Fruit fly (Drosophila melanogaster) whole organism, wandering third instar larva: ENCODE measurements around the gene CG13766.

Experiments
- Abd-B ChIP-seq: fragments of >200 bp; optimal IDR thresholded peaks from 2 replicates; lab custom pipeline; 2017; ENCODE audit warnings: missing biosample characterization, missing genetic modification characterization
- CG32264 ChIP-seq: fragments of 200-800 bp; sonication (Bioruptor generic); optimal IDR thresholded peaks from 2 replicates; lab custom pipeline; 2016; ENCODE audit warnings: missing biosample characterization, missing genetic modification characterization
- CG9705 ChIP-seq: fragments of 200-800 bp; sonication (Bioruptor generic); optimal IDR thresholded peaks from 2 replicates; lab custom pipeline; 2018; ENCODE audit warnings: missing biosample characterization, mild to moderate bottlenecking, missing genetic modification characterization
- CrebA ChIP-seq: fragments of 200-800 bp; sonication (Bioruptor generic); optimal IDR thresholded peaks from 2 replicates; lab custom pipeline; 2016; ENCODE audit warnings: missing biosample characterization, mild to moderate bottlenecking, missing genetic modification characterization, borderline replicate concordance
- Dfd ChIP-seq: fragments of >200 bp; optimal IDR thresholded peaks from 2 replicates; lab custom pipeline; 2017; ENCODE audit warnings: missing biosample characterization, missing genetic modification characterization
- Dif ChIP-seq: fragments of 200-275, 200-300 bp; sonication (Bioruptor generic); optimal IDR thresholded peaks from 2 replicates; lab custom pipeline; 2018; ENCODE audit warnings: missing biosample characterization, missing genetic modification characterization; ENCODE audit not compliant: partially characterized antibody
- GATAd ChIP-seq: sonication (Bioruptor generic); optimal IDR thresholded peaks from 2 replicates; lab custom pipeline; 2016; ENCODE audit warnings: missing biosample characterization, missing genetic modification characterization
- HLH106 ChIP-seq: fragments of 200-800 bp; optimal IDR thresholded peaks from 3 replicates; lab custom pipeline; 2019; ENCODE audit warnings: missing biosample characterization, mild to moderate bottlenecking, missing genetic modification characterization, moderate library complexity
- Hnf4 ChIP-seq: fragments of 200-800 bp; sonication (Bioruptor generic); optimal IDR thresholded peaks from 2 replicates; lab custom pipeline; 2016; ENCODE audit warnings: missing biosample characterization, mild to moderate bottlenecking, missing genetic modification characterization
- Hr78 ChIP-seq: fragments of >200 bp; optimal IDR thresholded peaks from 2 replicates; lab custom pipeline; 2017; ENCODE audit warnings: missing biosample characterization, missing genetic modification characterization
- Hr83 ChIP-seq: fragments of 200-300 bp; sonication (Bioruptor generic); optimal IDR thresholded peaks from 2 replicates; lab custom pipeline; 2016; ENCODE audit warnings: missing biosample characterization, mild to moderate bottlenecking, missing genetic modification characterization, moderate library complexity; ENCODE audit not compliant: poor library complexity, severe bottlenecking
- Jra ChIP-seq: sonication (Bioruptor generic); optimal IDR thresholded peaks from 2 replicates; lab custom pipeline; 2016; ENCODE audit warnings: missing biosample characterization, missing genetic modification characterization
- Mio ChIP-seq: sonication (Bioruptor generic); optimal IDR thresholded peaks from 2 replicates; lab custom pipeline; 2016; ENCODE audit warnings: missing biosample characterization, missing genetic modification characterization
- Myc ChIP-seq: fragments of >200 bp; optimal IDR thresholded peaks from 2 replicates; lab custom pipeline; 2017
- N ChIP-seq: fragments of >200 bp; optimal IDR thresholded peaks from 2 replicates; lab custom pipeline; 2018; ENCODE audit warnings: missing biosample characterization, missing external identifiers, missing genetic modification characterization
- OdsH ChIP-seq: fragments of 200-800 bp; sonication (Bioruptor generic); optimal IDR thresholded peaks from 2 replicates; lab custom pipeline; 2016; ENCODE audit warnings: missing biosample characterization, mild to moderate bottlenecking, missing genetic modification characterization
- Rel ChIP-seq, 2 experiments: fragments of 200-800 bp; sonication (Bioruptor generic) in 1 of 2; optimal IDR thresholded peaks; 2 replicates in 1 of 2; 3 replicates in 1 of 2; lab custom pipeline; 2016 to 2019; ENCODE audit warnings: mild to moderate bottlenecking in 2 of 2, missing biosample characterization in 2 of 2, missing genetic modification characterization in 2 of 2, moderate library complexity in 1 of 2
- Sp1 ChIP-seq: fragments of 200-800 bp; sonication (Bioruptor generic); optimal IDR thresholded peaks from 3 replicates; lab custom pipeline; 2019; ENCODE audit warnings: missing biosample characterization, mild to moderate bottlenecking, missing genetic modification characterization, moderate library complexity
- Vsx2 ChIP-seq: fragments of 200-300, 225-300 bp; sonication (Bioruptor generic); optimal IDR thresholded peaks from 2 replicates; lab custom pipeline; 2018; ENCODE audit warnings: missing biosample characterization, missing genetic modification characterization; ENCODE audit not compliant: partially characterized antibody
- br ChIP-seq: fragments of 200-800 bp; sonication (Bioruptor generic); optimal IDR thresholded peaks from 2 replicates; lab custom pipeline; 2016; ENCODE audit warnings: missing biosample characterization, missing genetic modification characterization
- brk ChIP-seq: fragments of 200-800 bp; sonication (Bioruptor generic); optimal IDR thresholded peaks from 2 replicates; lab custom pipeline; 2016; ENCODE audit warnings: missing biosample characterization, mild to moderate bottlenecking, missing genetic modification characterization
- dl ChIP-seq, 2 experiments: fragments of 175-275, 200-275 bp in 1 of 2; fragments of 200-275 bp in 1 of 2; sonication (Bioruptor generic); optimal IDR thresholded peaks; lab custom pipeline; 2018; ENCODE audit warnings: mild to moderate bottlenecking in 2 of 2, missing biosample characterization in 2 of 2, missing genetic modification characterization in 2 of 2, moderate library complexity in 2 of 2; ENCODE audit not compliant: partially characterized antibody in 2 of 2, insufficient read depth in 1 of 2
- dmrt93B ChIP-seq: fragments of 200-800 bp; sonication (Bioruptor generic); optimal IDR thresholded peaks from 2 replicates; lab custom pipeline; 2018; ENCODE audit warnings: missing biosample characterization, mild to moderate bottlenecking, missing genetic modification characterization
- dsf ChIP-seq: sonication (Bioruptor generic); optimal IDR thresholded peaks from 2 replicates; lab custom pipeline; 2016; ENCODE audit warnings: missing biosample characterization, missing genetic modification characterization, borderline replicate concordance
- ey ChIP-seq: fragments of 200-800 bp; sonication (Bioruptor generic); optimal IDR thresholded peaks from 2 replicates; lab custom pipeline; 2016; ENCODE audit warnings: missing biosample characterization, missing genetic modification characterization
- foxo ChIP-seq, 2 experiments: fragments of 200-800 bp; sonication (Bioruptor generic); optimal IDR thresholded peaks; 2 replicates in 1 of 2; 3 replicates in 1 of 2; lab custom pipeline; 2016 to 2017; ENCODE audit warnings: missing biosample characterization in 2 of 2, missing genetic modification characterization in 2 of 2
- fru ChIP-seq: fragments of 200-800 bp; sonication (Bioruptor generic); optimal IDR thresholded peaks from 3 replicates; lab custom pipeline; 2016; ENCODE audit warnings: missing biosample characterization, mild to moderate bottlenecking, missing genetic modification characterization
- h ChIP-seq: fragments of 200-800 bp; sonication (Bioruptor generic); optimal IDR thresholded peaks from 3 replicates; lab custom pipeline; 2016; ENCODE audit warnings: missing biosample characterization, mild to moderate bottlenecking, missing genetic modification characterization
- jim ChIP-seq: fragments of 175-275, 200-325 bp; sonication (Bioruptor generic); optimal IDR thresholded peaks from 2 replicates; lab custom pipeline; 2016; ENCODE audit warnings: missing biosample characterization, mild to moderate bottlenecking, missing genetic modification characterization
- lola ChIP-seq: fragments of >200 bp; optimal IDR thresholded peaks from 2 replicates; lab custom pipeline; 2017; ENCODE audit warnings: missing biosample characterization, missing genetic modification characterization
- pan ChIP-seq: fragments of >200 bp; optimal IDR thresholded peaks from 2 replicates; lab custom pipeline; 2017
- psq ChIP-seq: fragments of 200-800 bp; sonication (Bioruptor generic); optimal IDR thresholded peaks from 3 replicates; lab custom pipeline; 2017; ENCODE audit warnings: missing biosample characterization, mild to moderate bottlenecking, missing genetic modification characterization, moderate library complexity
- rgr ChIP-seq: fragments of 200-800 bp; sonication (Bioruptor generic); optimal IDR thresholded peaks from 3 replicates; lab custom pipeline; 2016; ENCODE audit warnings: missing biosample characterization, mild to moderate bottlenecking, missing genetic modification characterization
- sage ChIP-seq: fragments of 200-800 bp; sonication (Bioruptor generic); optimal IDR thresholded peaks from 2 replicates; lab custom pipeline; 2016; ENCODE audit warnings: missing biosample characterization, mild to moderate bottlenecking, missing genetic modification characterization
- sv ChIP-seq: fragments of 200-800 bp; sonication (Bioruptor generic); optimal IDR thresholded peaks from 3 replicates; lab custom pipeline; 2016; ENCODE audit warnings: missing biosample characterization, missing genetic modification characterization
- tai ChIP-seq: sonication (Bioruptor generic); optimal IDR thresholded peaks from 2 replicates; lab custom pipeline; 2016; ENCODE audit warnings: missing biosample characterization, missing genetic modification characterization
- usp ChIP-seq: fragments of >200 bp; optimal IDR thresholded peaks from 2 replicates; lab custom pipeline; 2017; ENCODE audit warnings: missing biosample characterization, missing genetic modification characterization
- woc ChIP-seq: sonication (Bioruptor generic); optimal IDR thresholded peaks from 2 replicates; lab custom pipeline; 2016; ENCODE audit warnings: missing biosample characterization, mild to moderate bottlenecking, missing genetic modification characterization

Gene CG13766

dm6 chr2L:6579045-6579444 is 13.1 kb upstream of the CG13766 start:
- TF ChIP-seq N (GFP tag; lab: Kevin White, UChicago) (no peak), Mio (no peak), woc (GFP tag; lab: Kevin White, UChicago) (no peak), ey (no peak), usp (GFP tag; lab: Kevin White, UChicago) (no peak), Hnf4 (GFP tag; lab: Kevin White, UChicago) (no peak), dl (GFP tag; optimal IDR thresholded peaks at IDR 0.05; lab: Kevin White, UChicago; ENCODE audit: insufficient read depth in 1 of 2, partially characterized antibody in 2 of 2) (no peak), GATAd (GFP tag; lab: Kevin White, UChicago) (no peak), Hr78 (GFP tag; lab: Kevin White, UChicago) (no peak), Rel (GFP tag; optimal IDR thresholded peaks at IDR 0.05; lab: Kevin White, UChicago) (no peak), Rel (tag; optimal IDR thresholded peaks at IDR 0.05; lab: Kevin White, UChicago) (no peak), Myc (lab: Kevin White, UChicago) (no peak), HLH106 (tag; lab: Kevin White, UChicago) (no peak), pan (lab: Kevin White, UChicago) (no peak)

dm6 chr2L:6564955-6565354 is 1.0 kb downstream of the CG13766 start:
- TF ChIP-seq Sp1 (GFP tag; lab: Kevin White, UChicago) (no peak), Jra (GFP tag; lab: Kevin White, UChicago) (no peak)
- TF ChIP-seq, all 38 proteins: peak for 0

- TF ChIP-seq dl (GFP tag; optimal IDR thresholded peaks at IDR 0.05; lab: Kevin White, UChicago; ENCODE audit: insufficient read depth in 1 of 2, partially characterized antibody in 2 of 2) (no peak), tai (GFP tag; lab: Kevin White, UChicago) (no peak), pan (lab: Kevin White, UChicago) (no peak), dsf (GFP tag; lab: Kevin White, UChicago) (no peak), rgr (GFP tag; lab: Kevin White, UChicago) (no peak), br (no peak), Abd-B (GFP tag; lab: Kevin White, UChicago) (no peak)
Measured at dm6 chr2L:6562358-6562687, 3.7 kb downstream of the CG13766 start.

dm6 chr2L:6561463-6562357 is 4.3 kb downstream of the CG13766 start, which contains the start of the genes Trmt6 and Ent2:
Trmt6 (minus strand) TSS chr2L:6562289.
Ent2 (plus strand) TSS chr2L:6562325.
- TF ChIP-seq rgr (GFP tag; lab: Kevin White, UChicago), result peak; percentile 98
- TF ChIP-seq OdsH (GFP tag; lab: Kevin White, UChicago), result peak; percentile 97
- peak; percentile 96 for TF ChIP-seq fru (GFP tag; lab: Kevin White, UChicago)
- TF ChIP-seq jim (GFP tag; lab: Kevin White, UChicago), result peak; percentile 90
- TF ChIP-seq Mio, result peak; percentile 83
- TF ChIP-seq Dif (GFP tag; lab: Kevin White, UChicago), result no peak
- TF ChIP-seq dsf (GFP tag; lab: Kevin White, UChicago), result peak; percentile 83
- no peak for TF ChIP-seq CrebA (GFP tag; lab: Kevin White, UChicago)
- no peak for TF ChIP-seq dl (GFP tag; optimal IDR thresholded peaks at IDR 0.05; lab: Kevin White, UChicago; ENCODE audit: insufficient read depth in 1 of 2, partially characterized antibody in 2 of 2)
- peak; percentile 13 for TF ChIP-seq Myc (lab: Kevin White, UChicago)
- TF ChIP-seq Rel (GFP tag; optimal IDR thresholded peaks at IDR 0.05; lab: Kevin White, UChicago), result peak; percentile 82
- peak; percentile 68 for TF ChIP-seq Rel (tag; optimal IDR thresholded peaks at IDR 0.05; lab: Kevin White, UChicago)
- TF ChIP-seq brk (GFP tag; lab: Kevin White, UChicago), result peak; percentile 85
- peak; percentile 93 for TF ChIP-seq woc (GFP tag; lab: Kevin White, UChicago)
- TF ChIP-seq psq (GFP tag; lab: Kevin White, UChicago), result peak; percentile 93
- TF ChIP-seq Dfd (GFP tag; lab: Kevin White, UChicago), result no peak
- TF ChIP-seq sage (GFP tag; lab: Kevin White, UChicago), result peak; percentile 85
- TF ChIP-seq usp (GFP tag; lab: Kevin White, UChicago), result no peak
- no peak for TF ChIP-seq N (GFP tag; lab: Kevin White, UChicago)
- TF ChIP-seq Jra (GFP tag; lab: Kevin White, UChicago), result peak; percentile 92
- TF ChIP-seq dmrt93B, result peak; percentile 94
- TF ChIP-seq Hr78 (GFP tag; lab: Kevin White, UChicago), result no peak
- TF ChIP-seq ey, result peak; percentile 97
- no peak for TF ChIP-seq pan (lab: Kevin White, UChicago)
- peak; percentile 98 for TF ChIP-seq h
- peak; percentile 97 for TF ChIP-seq br
- TF ChIP-seq lola (GFP tag; lab: Kevin White, UChicago), result no peak
- TF ChIP-seq sv (GFP tag; lab: Kevin White, UChicago), result peak; percentile 94
- TF ChIP-seq GATAd (GFP tag; lab: Kevin White, UChicago), result peak; percentile 94
- TF ChIP-seq tai (GFP tag; lab: Kevin White, UChicago), result no peak
- no peak for TF ChIP-seq Abd-B (GFP tag; lab: Kevin White, UChicago)
- TF ChIP-seq CG32264 (GFP tag; lab: Kevin White, UChicago), result peak; percentile 94
- peak; percentile 88 for TF ChIP-seq CG9705 (GFP tag; lab: Kevin White, UChicago)
- TF ChIP-seq Hnf4 (GFP tag; lab: Kevin White, UChicago), result peak; percentile 94
- no peak for TF ChIP-seq Vsx2
- peak; percentile 86 to 98 for TF ChIP-seq foxo (GFP tag; optimal IDR thresholded peaks at IDR 0.05; lab: Kevin White, UChicago)
- peak; percentile 95 for TF ChIP-seq HLH106 (tag; lab: Kevin White, UChicago)
- TF ChIP-seq Sp1 (GFP tag; lab: Kevin White, UChicago), result peak; percentile 88
- peak; percentile 99 for TF ChIP-seq Hr83 (GFP tag; lab: Kevin White, UChicago)
